Fruit fly (Drosophila melanogaster): Measurements from ENCODE around the gene eIF3g1.
"Not testable (repeated sequence)": the region's sequence is repeated elsewhere in the genome, so short reads cannot be mapped to it uniquely, and the experiment has no call there.

Gene eIF3g1

DNA sequence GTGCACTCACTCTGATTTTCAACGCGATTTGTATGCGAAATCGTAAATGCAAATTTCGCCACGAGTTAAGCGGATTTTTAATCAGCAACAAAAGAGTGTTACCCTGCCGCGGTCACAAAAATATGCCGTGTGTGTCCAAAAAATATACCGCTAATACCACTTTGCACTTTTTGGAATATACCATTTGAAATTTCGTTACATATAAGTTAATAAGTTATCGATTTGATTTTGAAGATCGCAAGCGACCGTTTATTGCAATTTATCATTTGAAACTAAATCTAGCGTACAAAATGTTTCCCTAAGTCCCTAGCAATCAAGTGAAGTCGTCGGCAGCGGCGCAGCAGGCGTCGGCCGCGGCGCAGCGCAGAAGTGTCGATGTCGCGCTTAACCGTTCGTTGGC is at the start of gene eIF3g1:
Gene eIF3g1 (minus strand): TSS at position 101 of the 400 bp plus-strand sequence.
- not testable (repeated sequence) for TF ChIP-seq dsf (GFP tag; optimal IDR thresholded peaks at IDR 0.05; ENCODE audit: borderline replicate concordance); Hr83 (GFP tag; optimal IDR thresholded peaks at IDR 0.05; ENCODE audit: poor library complexity, severe bottlenecking); Dfd (GFP tag; optimal IDR thresholded peaks at IDR 0.05)

- peak in 1 of 2 experiments; percentile 30 for TF ChIP-seq foxo (GFP tag; optimal IDR thresholded peaks at IDR 0.05)
- peak; percentile 13 for TF ChIP-seq fru (GFP tag; optimal IDR thresholded peaks at IDR 0.05)
- TF ChIP-seq CG9705 (GFP tag; optimal IDR thresholded peaks at IDR 0.05), result no peak
Observed at dm6 chrX:2659430-2660075, 49.4 kb upstream of the eIF3g1 start.

dm6 chrX:2658258-2658853 is 48.2 kb upstream of the eIF3g1 start:
- TF ChIP-seq Mio (GFP tag; optimal IDR thresholded peaks at IDR 0.05) (no peak), brk (GFP tag; optimal IDR thresholded peaks at IDR 0.05) (no peak), Hr78 (GFP tag; optimal IDR thresholded peaks at IDR 0.05) (no peak), dsf (GFP tag; optimal IDR thresholded peaks at IDR 0.05; ENCODE audit: borderline replicate concordance) (no peak), pan (optimal IDR thresholded peaks at IDR 0.05) (no peak), N (GFP tag; optimal IDR thresholded peaks at IDR 0.05) (no peak), Rel (GFP tag; optimal IDR thresholded peaks at IDR 0.05) (no peak), Rel (tag; optimal IDR thresholded peaks at IDR 0.05) (peak; percentile 59), fru (GFP tag; optimal IDR thresholded peaks at IDR 0.05) (peak; percentile 12), usp (GFP tag; optimal IDR thresholded peaks at IDR 0.05) (no peak), Dfd (GFP tag; optimal IDR thresholded peaks at IDR 0.05) (no peak), GATAd (GFP tag; optimal IDR thresholded peaks at IDR 0.05) (no peak), OdsH (GFP tag; optimal IDR thresholded peaks at IDR 0.05) (no peak), psq (GFP tag; optimal IDR thresholded peaks at IDR 0.05) (peak; percentile 72), Hnf4 (GFP tag; optimal IDR thresholded peaks at IDR 0.05) (no peak), foxo (GFP tag; optimal IDR thresholded peaks at IDR 0.05) (peak in 1 of 2 experiments; percentile 20), br (GFP tag; optimal IDR thresholded peaks at IDR 0.05) (peak; percentile 11), rgr (GFP tag; optimal IDR thresholded peaks at IDR 0.05) (no peak), jim (GFP tag; optimal IDR thresholded peaks at IDR 0.05) (no peak), dmrt93B (GFP tag; optimal IDR thresholded peaks at IDR 0.05) (no peak), sage (GFP tag; optimal IDR thresholded peaks at IDR 0.05) (no peak), h (GFP tag; optimal IDR thresholded peaks at IDR 0.05) (peak; percentile 75), ey (GFP tag; optimal IDR thresholded peaks at IDR 0.05) (no peak), Hr83 (GFP tag; optimal IDR thresholded peaks at IDR 0.05; ENCODE audit: poor library complexity, severe bottlenecking) (peak; percentile 22), sv (GFP tag; optimal IDR thresholded peaks at IDR 0.05) (no peak), Sp1 (GFP tag; optimal IDR thresholded peaks at IDR 0.05) (peak; percentile 13), Dif (GFP tag; optimal IDR thresholded peaks at IDR 0.05; ENCODE audit: partially characterized antibody) (peak; percentile 82), lola (GFP tag; optimal IDR thresholded peaks at IDR 0.05) (no peak), dl (GFP tag; optimal IDR thresholded peaks at IDR 0.05; ENCODE audit: insufficient read depth in 1 of 2, partially characterized antibody in 2 of 2) (peak; percentile 10 to 62), Myc (optimal IDR thresholded peaks at IDR 0.05) (no peak), Abd-B (GFP tag; optimal IDR thresholded peaks at IDR 0.05) (no peak), woc (GFP tag; optimal IDR thresholded peaks at IDR 0.05) (no peak), tai (GFP tag; optimal IDR thresholded peaks at IDR 0.05) (no peak), CrebA (GFP tag; optimal IDR thresholded peaks at IDR 0.05; ENCODE audit: borderline replicate concordance) (peak; percentile 80), HLH106 (tag; optimal IDR thresholded peaks at IDR 0.05) (no peak), CG32264 (GFP tag; optimal IDR thresholded peaks at IDR 0.05) (no peak), Jra (GFP tag; optimal IDR thresholded peaks at IDR 0.05) (peak; percentile 72), CG9705 (GFP tag; optimal IDR thresholded peaks at IDR 0.05) (no peak), Vsx2 (GFP tag; optimal IDR thresholded peaks at IDR 0.05; ENCODE audit: partially characterized antibody) (peak; percentile 56)

All from whole organism, wandering third instar larva.